Worm (Caenorhabditis elegans) whole organism, mixed stage, embryonic: Measurements from ENCODE around the gene K02E2.8.

ENCODE experiments used
- bed-3 ChIP-seq: fragments of 200-800 bp; sonication (Bioruptor generic); optimal IDR thresholded peaks from 3 replicates; lab custom pipeline; 2018; ENCODE audit warnings: mild to moderate bottlenecking, missing genetic modification characterization, moderate library complexity, missing compliant biosample characterization
- blmp-1 ChIP-seq: fragments of 150-350 bp; optimal IDR thresholded peaks from 2 replicates; lab custom pipeline; 2014; ENCODE audit warnings: missing biosample characterization, missing genetic modification characterization
- ceh-39 ChIP-seq: fragments of 150-350 bp; optimal IDR thresholded peaks from 2 replicates; lab custom pipeline; 2014; ENCODE audit warnings: missing biosample characterization, missing genetic modification characterization
- ceh-43 ChIP-seq: fragments of 200-800 bp; sonication (Bioruptor generic); optimal IDR thresholded peaks from 2 replicates; lab custom pipeline; 2018; ENCODE audit warnings: mild to moderate bottlenecking, missing genetic modification characterization, moderate library complexity, missing compliant biosample characterization
- ceh-83 ChIP-seq: fragments of 200-800 bp; sonication (Bioruptor generic); optimal IDR thresholded peaks from 2 replicates; lab custom pipeline; 2018; ENCODE audit warnings: mild to moderate bottlenecking, missing genetic modification characterization, missing compliant biosample characterization
- ces-1 ChIP-seq: fragments of 150-350 bp; optimal IDR thresholded peaks from 2 replicates; lab custom pipeline; 2014; ENCODE audit warnings: missing biosample characterization, missing genetic modification reagents, missing genetic modification characterization
- cnd-1 ChIP-seq: fragments of 200-800 bp; sonication (Bioruptor generic); optimal IDR thresholded peaks from 2 replicates; lab custom pipeline; 2018; ENCODE audit warnings: mild to moderate bottlenecking, missing genetic modification characterization, missing compliant biosample characterization
- drap-1 ChIP-seq: fragments of 200-800 bp; sonication (Bioruptor generic); optimal IDR thresholded peaks from 3 replicates; lab custom pipeline; 2018; ENCODE audit warnings: mild to moderate bottlenecking, missing genetic modification characterization, missing compliant biosample characterization
- hlh-1 ChIP-seq: fragments of 150-350 bp; optimal IDR thresholded peaks from 2 replicates; lab custom pipeline; 2014; ENCODE audit warnings: missing biosample characterization, missing genetic modification reagents, missing genetic modification characterization
- lin-13 ChIP-seq: fragments of 150-350 bp; optimal IDR thresholded peaks from 2 replicates; lab custom pipeline; 2014; ENCODE audit warnings: missing biosample characterization, missing genetic modification characterization
- lin-32 ChIP-seq: fragments of 200-800 bp; sonication (Bioruptor generic); optimal IDR thresholded peaks from 2 replicates; lab custom pipeline; 2018; ENCODE audit warnings: mild to moderate bottlenecking, missing genetic modification characterization, missing compliant biosample characterization
- mab-5 ChIP-seq: fragments of 150-350 bp; optimal IDR thresholded peaks from 2 replicates; lab custom pipeline; 2014; ENCODE audit warnings: missing biosample characterization, missing genetic modification characterization
- mep-1 ChIP-seq: fragments of 150-350 bp; optimal IDR thresholded peaks from 2 replicates; lab custom pipeline; 2017; ENCODE audit warnings: missing biosample characterization, missing genetic modification reagents, missing genetic modification characterization, inconsistent platforms
- mls-2 ChIP-seq: sonication (generic microtip); optimal IDR thresholded peaks from 2 replicates; lab custom pipeline; 2016; ENCODE audit warnings: mild to moderate bottlenecking, missing genetic modification characterization, moderate library complexity, missing compliant biosample characterization
- nhr-237 ChIP-seq: fragments of 150-350 bp; optimal IDR thresholded peaks from 2 replicates; lab custom pipeline; 2014; ENCODE audit warnings: missing biosample characterization, missing genetic modification characterization
- nhr-76 ChIP-seq: sonication (generic microtip); optimal IDR thresholded peaks from 2 replicates; lab custom pipeline; 2017; ENCODE audit warnings: missing biosample characterization, missing genetic modification characterization
- pha-4 ChIP-seq: fragments of 150-350 bp; optimal IDR thresholded peaks from 2 replicates; lab custom pipeline; 2018; ENCODE audit warnings: missing biosample characterization, missing genetic modification reagents, missing genetic modification characterization
- sem-2 ChIP-seq: fragments of 200-800 bp; sonication (Bioruptor generic); optimal IDR thresholded peaks from 2 replicates; lab custom pipeline; 2018; ENCODE audit warnings: mild to moderate bottlenecking, missing genetic modification characterization, missing compliant biosample characterization
- snpc-4 ChIP-seq: fragments of 150-350 bp; optimal IDR thresholded peaks from 2 replicates; lab custom pipeline; 2014; ENCODE audit warnings: missing biosample characterization, missing genetic modification characterization
- sptf-1 ChIP-seq: sonication (generic microtip); optimal IDR thresholded peaks from 2 replicates; lab custom pipeline; 2017; ENCODE audit warnings: mild to moderate bottlenecking, missing genetic modification characterization, moderate library complexity, missing compliant biosample characterization
- tbx-8 ChIP-seq: fragments of 200-800 bp; sonication (Bioruptor generic); optimal IDR thresholded peaks from 2 replicates; lab custom pipeline; 2018; ENCODE audit warnings: mild to moderate bottlenecking, missing genetic modification characterization, moderate library complexity, missing compliant biosample characterization
- unc-120 ChIP-seq: sonication (generic microtip); optimal IDR thresholded peaks from 2 replicates; lab custom pipeline; 2017; ENCODE audit warnings: missing genetic modification characterization, missing compliant biosample characterization; ENCODE audit not compliant: poor library complexity, severe bottlenecking
- unc-39 ChIP-seq: fragments of 150-350 bp; optimal IDR thresholded peaks from 2 replicates; lab custom pipeline; 2014; ENCODE audit warnings: missing biosample characterization, missing genetic modification characterization
- unc-62 ChIP-seq: fragments of 150-350 bp; optimal IDR thresholded peaks from 2 replicates; lab custom pipeline; 2014; ENCODE audit warnings: missing biosample characterization, missing genetic modification reagents, missing genetic modification characterization
- zip-8 ChIP-seq: fragments of 150-350 bp; optimal IDR thresholded peaks from 2 replicates; lab custom pipeline; 2014; ENCODE audit warnings: missing biosample characterization, missing genetic modification characterization
- ztf-11 ChIP-seq: fragments of 150-350 bp; optimal IDR thresholded peaks from 2 replicates; lab custom pipeline; 2014; ENCODE audit warnings: missing biosample characterization, missing genetic modification characterization

Gene K02E2.8

ce11 chrV:20399532-20400068, 32.9 kb upstream of the K02E2.8 start:
- TF ChIP-seq drap-1 (GFP tag; lab: Kevin White, UChicago) (peak; percentile 19), ceh-83 (GFP tag; lab: Kevin White, UChicago) (no peak)
- TF ChIP-seq, all 35 proteins: peak for 1

DNA sequence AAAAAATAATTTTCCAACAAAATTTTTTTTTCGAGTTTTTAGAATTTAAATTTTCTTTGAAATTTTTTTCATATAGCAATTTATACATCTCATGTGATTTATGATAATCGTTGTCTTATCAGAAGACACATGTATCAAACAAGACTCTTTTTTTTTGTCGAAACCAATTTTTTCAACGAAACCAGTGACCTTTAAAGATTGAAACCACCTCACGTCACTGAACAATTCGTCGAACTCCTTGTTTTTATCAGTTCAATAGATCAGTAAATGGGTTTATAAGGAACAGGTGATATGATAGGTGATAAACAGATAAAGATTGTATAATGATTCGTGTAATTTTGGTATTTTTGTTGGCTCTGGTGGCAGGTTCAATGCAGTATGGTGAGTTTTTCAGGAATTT, 27.0 kb upstream of the K02E2.8 start, which contains the start of gene cnc-7:
cnc-7 (plus strand) TSS at position 301 of the 400 bp plus-strand sequence.
- TF ChIP-seq pha-4 (tag; lab: Kevin White, UChicago), result no peak
- no peak for TF ChIP-seq tbx-8
- TF ChIP-seq unc-39, result no peak
- no peak for TF ChIP-seq cnd-1 (tag; lab: Kevin White, UChicago)
- no peak for TF ChIP-seq lin-13 (tag; lab: Kevin White, UChicago)
- TF ChIP-seq blmp-1 (tag; lab: Kevin White, UChicago), result no peak
- TF ChIP-seq nhr-237, result no peak
- no peak for TF ChIP-seq mls-2 (tag; lab: Kevin White, UChicago)
- no peak for TF ChIP-seq sem-2
- TF ChIP-seq sptf-1, result no peak
- no peak for TF ChIP-seq lin-32 (GFP tag; lab: Kevin White, UChicago)

DNA sequence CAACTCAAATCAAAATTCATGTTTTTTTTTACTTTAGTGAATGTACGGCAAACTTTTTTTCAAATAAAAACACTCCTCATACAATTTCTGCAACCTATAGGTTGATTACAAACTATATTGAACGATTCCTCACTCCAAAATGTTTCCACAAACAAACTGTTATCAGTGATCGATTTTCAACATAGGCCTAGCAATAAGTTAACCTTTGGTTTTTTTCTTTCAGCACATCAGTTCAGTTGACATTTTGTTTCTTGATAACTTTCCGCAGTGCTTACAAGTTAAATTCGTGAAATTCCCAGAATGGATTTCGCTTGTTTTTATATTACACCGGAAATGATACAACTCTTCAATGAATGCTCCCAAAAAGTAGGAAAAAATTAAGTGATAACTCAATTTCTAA, 20.7 kb upstream of the K02E2.8 start, which contains the start of gene F53H2.1:
F53H2.1 (plus strand) TSS at position 301 of the 400 bp plus-strand sequence.
- no peak for TF ChIP-seq bed-3
- TF ChIP-seq unc-120 (tag; lab: Kevin White, UChicago), result no peak
- no peak for TF ChIP-seq tbx-8
- no peak for TF ChIP-seq lin-32 (GFP tag; lab: Kevin White, UChicago)
- TF ChIP-seq drap-1 (GFP tag; lab: Kevin White, UChicago), result no peak
- no peak for TF ChIP-seq snpc-4 (tag; lab: Kevin White, UChicago)
- TF ChIP-seq ztf-11 (tag; lab: Kevin White, UChicago), result no peak
- TF ChIP-seq mls-2 (tag; lab: Kevin White, UChicago), result no peak
- no peak for TF ChIP-seq ceh-39 (tag; lab: Kevin White, UChicago)
- TF ChIP-seq blmp-1 (tag; lab: Kevin White, UChicago), result no peak
- TF ChIP-seq ceh-43 (GFP tag; lab: Kevin White, UChicago), result no peak
- TF ChIP-seq mep-1 (tag; lab: Kevin White, UChicago), result no peak
- no peak for TF ChIP-seq mab-5 (tag; lab: Kevin White, UChicago)
- TF ChIP-seq unc-62 (GFP tag; lab: Kevin White, UChicago), result no peak
- TF ChIP-seq, all 35 proteins: peak for 0

ce11 chrV:20386942-20387341, 20.2 kb upstream of the K02E2.8 start, which contains the start of gene K02E2.7:
TSS of gene K02E2.7 (minus strand) at chrV:20387042.
- no peak for TF ChIP-seq unc-62 (GFP tag; lab: Kevin White, UChicago)

DNA sequence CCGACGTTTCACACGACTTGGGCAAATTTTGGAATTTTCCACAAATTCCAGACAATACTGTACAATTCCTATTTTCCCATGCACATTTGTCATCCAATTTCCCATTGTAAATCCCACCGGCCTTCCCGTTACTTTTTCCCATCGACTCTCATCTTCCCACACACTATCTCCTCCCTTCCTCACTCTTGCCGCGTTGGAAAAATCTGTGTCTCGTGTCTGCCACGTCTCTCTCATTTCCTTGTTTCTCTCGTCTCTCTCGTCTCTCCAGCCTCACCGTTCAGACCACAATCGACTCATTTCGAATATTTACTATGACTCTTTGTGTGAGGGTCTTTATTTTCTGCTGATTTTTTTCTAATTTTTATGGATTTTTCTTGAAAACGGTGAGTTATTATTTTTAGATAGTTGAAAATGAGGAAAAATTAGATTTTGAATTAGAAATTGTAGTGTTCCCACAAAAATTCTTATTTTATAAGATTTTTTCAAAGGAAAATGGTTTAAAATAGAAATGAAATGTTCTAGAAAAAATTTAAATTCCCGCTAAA, 16.4 kb upstream of the K02E2.8 start, which contains the start of gene K02E2.11:
K02E2.11 (plus strand) TSS at position 251 of the 545 bp plus-strand sequence.
- TF ChIP-seq unc-62 (GFP tag; lab: Kevin White, UChicago), result peak; percentile 37
- peak; percentile 13 for TF ChIP-seq lin-13 (tag; lab: Kevin White, UChicago)
- peak; percentile 0 for TF ChIP-seq nhr-237
- TF ChIP-seq pha-4 (tag; lab: Kevin White, UChicago), result peak; percentile 46
- peak; percentile 53 for TF ChIP-seq ceh-39 (tag; lab: Kevin White, UChicago)
- TF ChIP-seq mep-1 (tag; lab: Kevin White, UChicago), result no peak
- TF ChIP-seq hlh-1 (tag; lab: Kevin White, UChicago), result peak; percentile 58
- TF ChIP-seq zip-8 (tag; lab: Kevin White, UChicago), result no peak
- no peak for TF ChIP-seq nhr-76 (tag; lab: Kevin White, UChicago)
- TF ChIP-seq ces-1 (GFP tag; lab: Kevin White, UChicago), result peak; percentile 42
- TF ChIP-seq drap-1 (GFP tag; lab: Kevin White, UChicago), result peak; percentile 49

- no peak for TF ChIP-seq ceh-39 (tag; lab: Kevin White, UChicago)
- peak; percentile 11 for TF ChIP-seq mep-1 (tag; lab: Kevin White, UChicago)
These were observed 13.6 kb upstream of the K02E2.8 start, which contains the start of gene K02E2.6 for ce11 chrV:20380320-20380719. TSS of gene K02E2.6 (plus strand) at chrV:20380561.
